Worm (Caenorhabditis elegans): ENCODE data around the gene smu-2.

smu-2 gene

ce11 chrII:3523547-3523946, 41.3 kb downstream of the smu-2 start (continued):
- TF ChIP-seq madf-8 (GFP tag; conservative IDR thresholded peaks at IDR 0.05) (0 out of 2 replicates have a peak, but pooled peaks have one; percentile 14), let-526 (GFP tag; IDR thresholded peaks at IDR 0.05) (peak; percentile 52; the same call in 1 of the 2 replicates), B0019.2 (GFP tag; conservative IDR thresholded peaks at IDR 0.05) (peak; percentile 51; the same call in 1 of the 2 replicates), lsl-1 (GFP tag; optimal IDR thresholded peaks at IDR 0.05) (peak; percentile 63), lin-35 (GFP tag; optimal IDR thresholded peaks at IDR 0.05) (peak in 1 of 3 experiments; percentile 62), rcor-1 (GFP tag; IDR thresholded peaks at IDR 0.05) (peak; percentile 55), F33H1.4 (GFP tag; IDR thresholded peaks at IDR 0.05) (peak; percentile 50; the same call in 1 of the 2 replicates), lin-54 (GFP tag; optimal IDR thresholded peaks at IDR 0.05) (peak; percentile 54), cebp-1 (GFP tag; IDR thresholded peaks at IDR 0.05) (peak; percentile 58), cebp-1 (tag; optimal IDR thresholded peaks at IDR 0.05) (peak; percentile 62), egrh-3 (GFP tag; IDR thresholded peaks at IDR 0.05) (0 out of 2 replicates have a peak, but pooled peaks have one; percentile 17), attf-5 (GFP tag; optimal IDR thresholded peaks at IDR 0.05) (peak; percentile 79), C17E4.6 (GFP tag; IDR thresholded peaks at IDR 0.05) (0 out of 2 replicates have a peak, but pooled peaks have one; percentile 20), ceh-27 (GFP tag; optimal IDR thresholded peaks at IDR 0.05) (peak; percentile 72), ekl-4 (GFP tag; IDR thresholded peaks at IDR 0.05) (peak; percentile 60; the same call in 1 of the 2 replicates), ceh-91 (GFP tag; IDR thresholded peaks at IDR 0.05) (peak; percentile 38; the same call in 1 of the 2 replicates), mcd-1 (GFP tag; IDR thresholded peaks at IDR 0.05) (peak; percentile 96)

ce11 chrII:3524097-3524496, 41.9 kb downstream of the smu-2 start, which contains the start of gene col-72:
Gene col-72, minus strand, starts transcription at chrII:3524197.
- no peak for TF ChIP-seq pha-4 (tag; optimal IDR thresholded peaks at IDR 0.05)
- no peak for TF ChIP-seq akir-1 (GFP tag; optimal IDR thresholded peaks at IDR 0.05)
- no peak for TF ChIP-seq hlh-26 (GFP tag; conservative IDR thresholded peaks at IDR 0.05)
- no peak for TF ChIP-seq ztf-3 (GFP tag; optimal IDR thresholded peaks at IDR 0.05)
- TF ChIP-seq F23B12.7 (tag; optimal IDR thresholded peaks at IDR 0.05; ENCODE audit: insufficient read depth): no peak
- TF ChIP-seq F10E7.11 (tag; optimal IDR thresholded peaks at IDR 0.05): no peak
- no peak for TF ChIP-seq hlh-12 (tag; optimal IDR thresholded peaks at IDR 0.05)
- no peak for TF ChIP-seq tbp1 (GFP tag; optimal IDR thresholded peaks at IDR 0.05)
- no peak for TF ChIP-seq tbx-9 (tag; optimal IDR thresholded peaks at IDR 0.05; ENCODE audit: borderline replicate concordance)
- TF ChIP-seq snpc-4 (GFP tag; optimal IDR thresholded peaks at IDR 0.05): no peak
- no peak for TF ChIP-seq snpc-4 (tag; optimal IDR thresholded peaks at IDR 0.05)
- no peak for TF ChIP-seq K11D2.4 (GFP tag; IDR thresholded peaks at IDR 0.05)
- no peak for TF ChIP-seq F39B2.1 (GFP tag; IDR thresholded peaks at IDR 0.05)
- TF ChIP-seq Y56A3A.18 (GFP tag; IDR thresholded peaks at IDR 0.05): no peak
- TF ChIP-seq hrde-1 (tag; optimal IDR thresholded peaks at IDR 0.05; ENCODE audit: borderline replicate concordance): no peak
- TF ChIP-seq ama-1 (optimal IDR thresholded peaks at IDR 0.05): no peak
- TF ChIP-seq ama-1 (GFP tag; optimal IDR thresholded peaks at IDR 0.05): no peak

- TF ChIP-seq ZK185.1 (tag; optimal IDR thresholded peaks at IDR 0.05; ENCODE audit: poor library complexity, severe bottlenecking): no peak
- TF ChIP-seq xnd-1 (tag; optimal IDR thresholded peaks at IDR 0.05): no peak
- TF ChIP-seq ama-1 (optimal IDR thresholded peaks at IDR 0.05): no peak
- TF ChIP-seq ama-1 (GFP tag; optimal IDR thresholded peaks at IDR 0.05): no peak
- TF ChIP-seq nfya-2 (GFP tag; IDR thresholded peaks at IDR 0.05): no peak
- TF ChIP-seq Y53F4B.3 (GFP tag; IDR thresholded peaks at IDR 0.05): no peak
- TF ChIP-seq nfya-1 (tag; optimal IDR thresholded peaks at IDR 0.05; ENCODE audit: borderline replicate concordance, insufficient read depth): no peak
Measured at ce11 chrII:3527460-3527859, 45.3 kb downstream of the smu-2 start.

Data from whole organism, young adult.